Fruit fly (Drosophila melanogaster) ovary, adult (tissue): Measurements from ENCODE around the gene CG9806.
"Not testable (repeated sequence)": the region's sequence is repeated elsewhere in the genome, so short reads cannot be mapped to it uniquely, and the experiment has no call there.

Source experiments
- CG17801 ChIP-seq: fragments of 200-800 bp; optimal IDR thresholded peaks from 2 replicates; lab custom pipeline; 2019; ENCODE audit warnings: missing biosample characterization, mild to moderate bottlenecking, missing genetic modification characterization, moderate library complexity; ENCODE audit not compliant: partially characterized antibody

Gene CG9806

DNA sequence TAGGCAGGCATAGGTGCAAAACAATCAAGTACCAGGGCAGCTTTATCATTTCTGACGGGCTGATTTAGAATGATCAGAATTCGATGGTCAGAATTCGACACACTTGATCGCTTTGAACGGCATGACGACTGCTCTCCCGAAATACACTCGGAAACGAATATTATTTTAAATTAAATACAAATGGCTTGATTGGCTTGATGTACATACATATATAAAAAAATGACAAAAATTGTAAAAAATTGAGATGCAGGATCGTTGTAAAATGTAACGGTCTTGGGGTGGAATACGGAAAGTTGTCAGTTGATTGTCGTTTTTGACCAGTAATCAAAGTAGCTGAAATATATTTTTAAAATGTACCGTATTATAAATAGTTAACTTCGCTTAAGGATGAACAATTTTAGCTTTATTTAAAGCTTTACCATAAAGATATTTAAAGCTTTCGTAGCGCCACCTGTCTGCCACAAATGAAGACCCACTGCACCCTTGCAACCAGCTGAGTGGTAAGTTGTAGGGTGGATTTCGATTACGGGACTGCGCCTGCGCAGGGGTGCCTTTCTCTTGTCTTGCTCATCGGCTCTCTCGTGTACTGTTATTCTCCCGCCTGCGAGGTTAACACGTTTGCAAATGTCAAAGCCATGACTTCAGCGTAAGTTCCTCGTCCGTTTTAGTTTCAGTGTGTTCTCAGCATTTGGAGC is at the start of gene CG9806, which contains the start of gene X11Lbeta:
Gene CG9806, minus strand, starts transcription at position 51 of the 695 bp plus-strand sequence.
Gene X11Lbeta, plus strand, starts transcription at position 676 of the 695 bp plus-strand sequence.
- TF ChIP-seq CG17801 (GFP tag; lab: Kevin White, UChicago), result no peak

DNA sequence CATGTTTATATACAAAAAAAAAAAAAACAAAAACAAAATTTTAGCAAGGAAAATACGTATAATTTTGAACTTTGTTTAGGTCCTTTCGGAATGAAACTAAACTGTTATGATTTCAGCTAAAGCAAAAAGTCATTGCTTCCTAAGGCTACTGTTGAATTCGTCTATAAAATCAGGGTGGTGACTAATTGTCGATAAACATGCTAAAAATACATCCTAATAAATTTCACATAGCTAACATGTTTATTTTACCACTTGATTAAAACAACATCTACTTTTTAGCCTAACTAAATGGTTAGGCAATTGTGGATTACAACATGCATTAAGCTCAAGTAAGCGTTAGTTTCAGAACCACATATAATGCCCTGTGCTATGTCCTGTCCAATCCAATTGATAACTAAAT is 46.5 kb upstream of the CG9806 start, which contains the start of gene CG12637:
Gene CG12637, minus strand, starts transcription at position 101 of the 400 bp plus-strand sequence.
- no peak for TF ChIP-seq CG17801 (GFP tag; lab: Kevin White, UChicago)

DNA sequence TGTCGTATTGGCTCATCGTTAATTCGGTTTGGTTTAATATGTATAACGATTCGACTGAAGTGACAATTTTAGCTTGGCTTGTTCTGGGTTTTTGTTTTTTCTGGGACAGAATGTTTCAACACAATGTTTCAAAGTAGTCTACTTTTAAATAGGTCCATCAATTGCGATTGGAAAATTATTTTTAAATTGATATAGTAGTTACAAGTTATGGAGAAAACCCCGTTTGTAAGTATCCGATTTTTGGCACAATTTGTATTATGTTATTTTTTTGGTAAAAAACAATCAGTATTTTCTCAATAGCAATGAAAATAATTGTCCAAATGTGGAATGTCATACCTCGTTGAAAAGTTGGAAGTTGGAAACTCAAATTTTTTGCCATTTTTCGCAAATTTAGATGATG is 34.8 kb upstream of the CG9806 start, which contains the start of gene Rab9E:
Gene Rab9E, minus strand, starts transcription at position 101 of the 400 bp plus-strand sequence.
- TF ChIP-seq CG17801 (GFP tag; lab: Kevin White, UChicago), result not testable (repeated sequence)

DNA sequence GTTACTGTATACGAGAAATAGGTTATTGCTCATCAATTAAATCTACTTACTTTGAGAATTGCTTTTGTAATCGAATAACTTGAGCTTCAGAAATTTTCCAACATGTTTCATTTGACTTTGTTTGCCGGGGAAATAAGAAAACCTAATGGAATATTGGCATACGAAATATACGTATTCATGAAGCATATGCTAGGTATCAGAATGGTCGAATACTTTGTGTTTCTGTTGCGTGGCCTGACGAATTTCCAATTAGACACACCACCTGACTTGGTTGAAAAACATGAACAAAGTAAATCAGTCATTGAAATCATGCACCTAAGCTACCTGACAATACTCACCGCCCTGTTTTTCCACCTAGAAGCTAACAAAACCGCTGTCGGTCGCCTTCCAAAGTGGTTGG is 30.5 kb upstream of the CG9806 start, which contains the start of gene CG2111:
Gene CG2111, plus strand, starts transcription at position 301 of the 400 bp plus-strand sequence.
- TF ChIP-seq CG17801 (GFP tag; lab: Kevin White, UChicago), result no peak

DNA sequence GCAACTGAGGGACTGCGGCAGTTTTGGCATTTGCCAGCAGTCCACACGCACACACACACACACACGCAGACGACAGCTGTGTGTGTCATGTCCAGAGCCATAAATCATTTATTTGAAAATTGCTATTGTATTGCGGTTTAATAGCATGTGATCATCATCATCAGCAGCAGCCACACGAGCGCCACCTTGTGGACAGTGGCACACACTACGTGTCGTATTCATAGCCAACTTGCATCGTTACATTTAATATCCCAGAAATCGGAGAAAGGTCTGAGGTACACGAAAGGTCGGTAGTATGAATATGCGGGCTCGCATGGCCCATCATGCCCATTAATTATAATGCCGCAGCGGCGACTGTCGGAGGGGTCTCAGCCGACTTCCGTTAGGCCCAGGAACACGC is 29.3 kb upstream of the CG9806 start:
- no peak for TF ChIP-seq CG17801 (GFP tag; lab: Kevin White, UChicago)

DNA sequence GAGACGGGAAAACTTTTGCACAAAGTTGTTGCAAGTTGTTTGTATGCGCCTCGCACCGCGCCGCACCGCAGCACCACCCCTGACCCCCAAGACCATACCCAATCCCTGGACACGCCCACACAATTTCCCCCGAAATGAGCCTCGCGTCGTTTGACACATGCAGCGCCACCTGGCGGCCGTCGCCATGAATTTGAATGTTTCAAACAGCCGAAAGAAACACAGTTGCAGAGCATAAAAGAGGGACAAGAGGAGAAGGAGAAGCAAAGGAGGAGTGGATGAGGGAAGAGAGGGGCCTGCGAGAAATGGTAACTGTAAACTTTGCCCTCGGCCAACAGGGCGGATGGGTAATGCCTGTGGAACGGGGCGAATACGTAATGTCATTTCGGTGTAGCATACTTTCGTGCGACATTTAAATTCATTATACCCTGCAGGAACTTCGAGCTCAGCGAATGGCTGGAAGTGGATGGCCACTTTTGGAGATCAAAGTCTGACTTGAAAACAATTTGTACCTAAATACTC is 15.4 kb upstream of the CG9806 start:
- no peak for TF ChIP-seq CG17801 (GFP tag; lab: Kevin White, UChicago)

DNA sequence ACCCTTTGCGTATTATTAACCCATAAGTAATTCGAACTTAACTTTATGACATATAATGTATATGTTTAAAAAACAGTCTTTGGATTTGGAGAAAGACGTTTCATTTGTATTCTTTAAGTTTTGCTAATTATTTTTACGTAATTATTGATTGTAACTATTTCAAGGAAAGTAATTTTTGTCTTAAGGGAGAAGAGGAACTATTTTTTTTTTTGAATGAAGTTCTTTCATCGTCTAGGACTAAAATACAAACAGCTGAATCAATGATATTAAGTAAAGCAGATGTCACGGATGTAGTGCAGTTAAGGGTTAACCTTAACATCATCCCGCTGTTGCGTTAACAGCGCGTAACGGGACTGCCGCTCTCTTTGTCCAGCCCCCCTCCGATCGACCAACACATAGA is 2.0 kb upstream of the CG9806 start:
- no peak for TF ChIP-seq CG17801 (GFP tag; lab: Kevin White, UChicago)

DNA sequence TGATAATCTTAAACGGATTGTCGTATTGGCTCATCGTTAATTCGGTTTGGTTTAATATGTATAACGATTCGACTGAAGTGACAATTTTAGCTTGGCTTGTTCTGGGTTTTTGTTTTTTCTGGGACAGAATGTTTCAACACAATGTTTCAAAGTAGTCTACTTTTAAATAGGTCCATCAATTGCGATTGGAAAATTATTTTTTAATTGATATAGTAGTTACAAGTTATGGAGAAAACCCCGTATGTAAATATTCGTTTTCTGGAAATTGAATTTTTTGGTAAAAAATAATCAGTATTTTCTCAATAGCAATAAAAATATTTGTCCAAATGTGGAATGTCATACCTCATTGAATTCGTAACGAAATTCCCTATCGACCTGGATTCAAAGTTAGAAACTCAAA is 3.8 kb downstream of the CG9806 start, which contains the start of gene Rab9Db:
Gene Rab9Db, minus strand, starts transcription at position 101 of the 400 bp plus-strand sequence.
- TF ChIP-seq CG17801 (GFP tag; lab: Kevin White, UChicago), result not testable (repeated sequence)

DNA sequence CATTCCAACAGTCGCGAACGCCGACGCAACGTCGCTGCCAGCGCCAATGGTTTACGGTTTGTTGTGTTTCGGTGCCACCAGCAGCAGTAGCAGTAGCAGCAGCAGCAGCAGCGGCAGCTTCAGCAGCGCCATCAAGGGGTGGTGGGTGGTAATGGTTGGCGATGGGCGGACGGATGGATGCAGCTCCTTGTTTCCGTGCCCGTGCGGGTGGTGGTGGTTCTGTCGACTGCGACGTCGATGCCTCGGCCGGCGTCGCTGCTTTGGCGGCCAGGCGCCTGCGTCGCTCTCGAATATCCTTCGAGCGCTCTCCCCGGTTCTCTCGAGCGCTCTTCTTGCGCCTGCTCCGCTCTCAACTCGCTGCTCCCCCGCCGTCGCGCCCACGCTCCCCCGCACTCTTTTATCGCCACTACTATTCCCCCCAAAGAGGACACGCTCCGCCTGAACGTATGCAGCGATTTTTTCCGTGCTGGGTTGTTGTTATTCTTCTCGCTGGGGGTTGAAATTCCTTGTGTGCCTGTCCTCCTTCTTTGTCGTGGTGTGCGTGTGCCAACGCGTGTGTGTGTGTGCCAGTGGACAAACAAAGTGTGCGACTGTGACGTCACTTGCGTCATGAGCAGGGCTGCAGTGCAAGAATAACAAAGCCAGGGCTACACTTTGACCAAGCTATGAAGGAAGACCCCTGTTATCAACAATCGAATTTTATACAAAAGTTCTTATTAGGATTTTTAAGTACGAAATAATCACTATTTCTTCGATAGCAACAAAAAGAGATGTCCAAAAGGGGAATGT is 5.5 kb downstream of the CG9806 start:
- TF ChIP-seq CG17801 (GFP tag; lab: Kevin White, UChicago), result no peak

DNA sequence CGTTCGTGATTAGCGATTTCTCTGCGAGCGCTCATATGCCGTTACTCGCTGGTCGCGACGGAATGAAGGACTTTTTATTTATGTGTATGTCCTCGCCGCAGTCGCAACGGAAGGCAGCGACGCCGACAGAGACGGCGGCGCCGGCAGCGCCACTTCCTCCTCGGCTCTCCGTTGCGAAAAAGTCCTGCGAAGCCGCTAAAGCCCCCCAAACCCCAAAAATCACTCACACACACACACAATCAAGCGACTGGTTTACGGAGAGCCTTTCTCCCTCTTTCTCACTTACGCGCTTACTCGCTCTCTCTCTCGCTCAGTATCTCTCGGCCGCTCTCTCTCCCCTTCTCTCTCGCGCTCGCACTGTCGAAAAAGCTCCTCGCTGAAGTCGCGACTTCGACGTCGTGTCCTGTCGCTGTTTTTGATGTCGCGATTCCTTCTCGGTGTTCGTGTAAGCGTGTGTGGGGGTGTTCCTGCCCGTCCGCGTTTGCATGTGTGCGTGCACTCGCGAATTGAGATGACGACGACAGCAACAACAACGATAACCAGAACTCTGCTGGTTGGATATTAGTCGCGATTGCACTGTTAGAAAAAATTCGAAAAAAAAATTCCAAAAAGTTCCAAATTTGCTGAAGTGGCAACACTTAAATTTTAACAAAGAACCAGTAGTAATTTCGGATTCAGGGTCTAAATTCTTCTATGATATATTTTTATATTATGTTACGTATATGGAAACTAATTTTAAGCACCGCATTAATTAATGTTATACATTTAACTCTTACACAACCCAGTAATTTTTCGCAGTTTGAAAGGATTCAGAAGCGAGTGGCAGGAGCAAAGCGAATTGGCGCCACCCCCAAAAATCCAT is 6.5 kb downstream of the CG9806 start, which contains the start of gene CG43347:
Gene CG43347, minus strand, starts transcription at position 47 of the 862 bp plus-strand sequence.
- no peak for TF ChIP-seq CG17801 (GFP tag; lab: Kevin White, UChicago)

DNA sequence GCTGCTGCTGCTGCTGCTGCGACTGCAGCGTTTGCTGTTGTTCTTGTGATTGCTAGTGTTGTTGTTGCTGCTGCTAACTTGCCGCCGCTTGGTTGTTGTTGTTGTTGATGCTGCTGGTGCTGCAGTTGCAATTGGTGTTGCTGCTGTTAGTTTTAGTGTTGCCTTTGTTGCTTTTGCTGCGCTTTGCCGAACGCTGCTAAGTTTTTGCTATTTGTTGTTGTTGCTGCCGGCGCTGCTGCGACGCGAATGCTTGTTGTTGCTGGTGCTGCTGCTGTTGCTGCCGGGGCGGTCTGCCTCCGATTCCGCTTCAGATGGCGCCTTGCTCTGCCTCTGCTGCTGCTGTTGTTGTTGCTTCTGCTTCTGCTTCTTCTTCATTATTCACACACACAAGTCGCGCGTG is 8.4 kb downstream of the CG9806 start:
- no peak for TF ChIP-seq CG17801 (GFP tag; lab: Kevin White, UChicago)

DNA sequence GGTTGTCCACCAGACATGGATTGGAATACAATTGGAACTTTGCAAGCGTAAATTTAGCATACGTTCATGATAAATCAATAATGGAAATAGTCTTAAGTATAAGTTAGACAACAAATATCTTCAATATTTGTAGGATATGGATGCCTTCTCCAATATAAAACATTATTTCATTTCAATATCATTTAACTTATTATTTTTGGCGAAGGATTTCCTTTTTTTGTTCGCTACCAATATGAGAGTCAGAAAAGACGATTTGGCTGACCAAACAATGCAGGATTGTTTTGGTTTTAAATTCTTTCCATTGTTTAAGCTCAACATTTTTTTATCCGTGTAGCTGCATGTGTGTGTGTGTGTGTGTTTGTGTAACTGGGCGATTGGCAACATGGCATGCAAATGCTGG is 11.7 kb downstream of the CG9806 start:
- TF ChIP-seq CG17801 (GFP tag; lab: Kevin White, UChicago), result no peak

DNA sequence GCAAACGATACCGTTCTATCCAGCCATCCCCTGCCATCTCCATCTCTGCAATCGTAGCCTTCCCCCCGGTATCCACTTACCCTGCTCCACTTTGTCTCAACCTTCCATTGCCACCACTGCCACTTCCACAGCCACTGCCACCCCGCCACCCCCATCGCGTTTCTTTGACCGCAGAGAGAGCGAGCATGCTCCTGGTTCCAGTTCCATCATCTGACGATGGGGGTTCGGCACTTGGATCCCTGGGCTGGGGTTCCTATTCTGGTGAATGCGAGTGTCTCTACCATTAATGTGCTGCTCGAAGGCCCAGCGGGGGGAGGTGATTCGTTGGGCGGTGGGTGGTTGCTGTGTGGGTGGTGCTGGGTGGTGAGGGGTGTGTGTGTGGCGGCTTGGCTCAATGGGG is 13.3 kb downstream of the CG9806 start:
- no peak for TF ChIP-seq CG17801 (GFP tag; lab: Kevin White, UChicago)

DNA sequence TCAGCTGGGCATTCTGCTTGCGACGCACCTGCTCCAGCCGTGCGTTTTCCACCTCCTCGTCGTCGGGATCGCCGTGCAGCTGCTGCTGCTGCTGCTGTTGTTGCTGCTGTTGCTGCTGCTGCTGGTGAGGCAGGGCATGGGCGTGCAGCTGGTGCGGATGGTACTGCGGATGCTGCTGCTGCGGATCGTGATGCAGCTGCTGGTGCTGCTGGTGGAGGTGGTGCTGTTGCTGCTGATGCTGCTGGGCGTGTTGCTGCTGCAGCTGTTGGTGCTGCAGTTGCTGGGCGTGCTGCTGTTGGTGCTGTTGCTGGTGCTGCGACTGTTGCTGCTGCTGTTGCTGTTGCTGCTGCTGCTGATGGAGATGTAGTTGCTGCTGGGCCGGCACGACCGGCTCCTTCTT is 19.3 kb downstream of the CG9806 start:
- no peak for TF ChIP-seq CG17801 (GFP tag; lab: Kevin White, UChicago)
